Worm (Caenorhabditis elegans): ENCODE measurements around the gene lelo-2.

The lelo-2 gene

DNA sequence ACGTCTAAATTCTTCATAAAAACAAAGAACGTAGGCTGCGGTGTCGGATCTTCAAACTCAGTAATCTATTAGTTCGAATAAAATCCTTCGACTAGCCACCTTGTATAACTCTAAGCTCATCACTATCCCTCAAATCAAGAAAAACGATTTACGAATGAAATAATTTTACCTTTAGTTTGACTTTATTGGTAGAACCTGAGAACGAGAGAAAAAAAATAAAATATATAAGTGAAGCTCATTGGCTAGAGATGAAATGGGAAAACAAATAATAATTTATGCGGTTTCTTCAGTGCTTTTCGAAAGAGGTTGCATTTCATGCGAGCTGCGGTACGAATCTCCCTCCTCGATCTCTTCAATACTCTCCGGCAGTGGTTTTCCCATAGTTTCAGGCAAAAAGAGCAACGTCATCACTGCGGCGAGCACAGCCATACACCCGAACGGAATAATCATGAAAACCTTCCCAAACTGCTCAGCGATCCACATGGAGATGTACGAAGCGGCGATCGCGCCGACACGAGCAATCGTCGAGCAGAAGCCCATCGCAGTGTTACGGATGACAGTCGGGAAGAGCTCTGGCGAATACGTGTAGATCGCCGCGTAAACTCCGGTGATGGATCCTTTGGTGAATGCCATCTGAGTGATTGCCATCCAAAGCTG is 7.2 kb downstream of the lelo-2 start (continued):
- TF ChIP-seq mxl-3 (GFP tag; optimal IDR thresholded peaks at IDR 0.05) (no peak), saeg-2 (GFP tag; IDR thresholded peaks at IDR 0.05) (peak; percentile 72), php-3 (GFP tag; IDR thresholded peaks at IDR 0.05) (no peak; the same call in 1 of the 2 replicates), zfp-3 (GFP tag; conservative IDR thresholded peaks at IDR 0.05) (peak; percentile 93), D1046.2 (GFP tag; IDR thresholded peaks at IDR 0.05) (no peak), ztf-11 (tag; optimal IDR thresholded peaks at IDR 0.05) (no peak), nhr-6 (tag; optimal IDR thresholded peaks at IDR 0.05) (peak; percentile 77), set-16 (GFP tag; IDR thresholded peaks at IDR 0.05) (peak; percentile 74), zip-11 (GFP tag; IDR thresholded peaks at IDR 0.05) (no peak), daf-8 (GFP tag; IDR thresholded peaks at IDR 0.05) (no peak), fos-1 (tag; optimal IDR thresholded peaks at IDR 0.05) (no peak), daf-16 (GFP tag; optimal IDR thresholded peaks at IDR 0.05) (peak; percentile 24 to 37), daf-16 (tag; optimal IDR thresholded peaks at IDR 0.05) (peak; percentile 57), egl-27 (tag; optimal IDR thresholded peaks at IDR 0.05) (no peak), tra-1 (GFP tag; IDR thresholded peaks at IDR 0.05) (peak; percentile 73; the same call in 1 of the 2 replicates), hif-1 (tag; optimal IDR thresholded peaks at IDR 0.05) (peak in 1 of 2 experiments; percentile 70), dve-1 (tag; optimal IDR thresholded peaks at IDR 0.05; ENCODE audit: insufficient read depth) (peak; percentile 76), lin-13 (GFP tag; optimal IDR thresholded peaks at IDR 0.05) (peak; percentile 93), ceh-20 (GFP tag; IDR thresholded peaks at IDR 0.05) (peak; percentile 9; the same call in 1 of the 2 replicates), duxl-1 (tag; optimal IDR thresholded peaks at IDR 0.05; ENCODE audit: poor library complexity) (peak; percentile 46), nhr-28 (tag; optimal IDR thresholded peaks at IDR 0.05) (peak; percentile 34), F37D6.2 (tag; optimal IDR thresholded peaks at IDR 0.05) (peak; percentile 17), egl-43 (GFP tag; IDR thresholded peaks at IDR 0.05) (no peak; the same call in none of the 2 replicates), mdl-1 (tag; optimal IDR thresholded peaks at IDR 0.05) (peak in 1 of 2 experiments; percentile 29), Y5F2A.4 (GFP tag; optimal IDR thresholded peaks at IDR 0.05) (peak; percentile 74), nhr-76 (tag; optimal IDR thresholded peaks at IDR 0.05) (no peak), lsy-2 (tag; optimal IDR thresholded peaks at IDR 0.05) (peak; percentile 81 to 87), ztf-7 (tag; optimal IDR thresholded peaks at IDR 0.05) (no peak), lim-7 (GFP tag; IDR thresholded peaks at IDR 0.05) (0 out of 2 replicates have a peak, but pooled peaks have one; percentile 22), daf-19 (GFP tag; conservative IDR thresholded peaks at IDR 0.05) (peak; percentile 97; the same call in 1 of the 2 replicates), madf-5 (GFP tag; IDR thresholded peaks at IDR 0.05) (peak; percentile 42 to 50; a peak in 1 of 4 replicates), ZK546.5 (tag; optimal IDR thresholded peaks at IDR 0.05) (peak in 1 of 2 experiments; percentile 83), lin-15B (tag; optimal IDR thresholded peaks at IDR 0.05) (peak; percentile 23), mdt-29 (GFP tag; IDR thresholded peaks at IDR 0.05) (peak; percentile 79; the same call in 1 of the 2 replicates), ceh-82 (tag; optimal IDR thresholded peaks at IDR 0.05) (no peak), nhr-111 (GFP tag; optimal IDR thresholded peaks at IDR 0.05) (peak; percentile 95), lin-38 (GFP tag; IDR thresholded peaks at IDR 0.05) (peak; percentile 88), nhr-25 (tag; optimal IDR thresholded peaks at IDR 0.05; ENCODE audit: borderline replicate concordance, insufficient read depth) (peak; percentile 51), madf-9 (GFP tag; conservative IDR thresholded peaks at IDR 0.05) (peak; percentile 16), nhr-10 (tag; optimal IDR thresholded peaks at IDR 0.05) (peak; percentile 95), jun-1 (tag; optimal IDR thresholded peaks at IDR 0.05) (peak; percentile 12), fkh-10 (GFP tag; optimal IDR thresholded peaks at IDR 0.05) (no peak), hlh-30 (tag; optimal IDR thresholded peaks at IDR 0.05; ENCODE audit: insufficient read depth) (peak; percentile 25), hmg-1.1 (GFP tag; IDR thresholded peaks at IDR 0.05) (peak; percentile 56), Y48G9A.11 (GFP tag; IDR thresholded peaks at IDR 0.05) (peak; percentile 79), hlh-11 (tag; optimal IDR thresholded peaks at IDR 0.05) (peak; percentile 57), nhr-11 (tag; optimal IDR thresholded peaks at IDR 0.05) (no peak), ZK337.2 (GFP tag; IDR thresholded peaks at IDR 0.05) (no peak), dmd-8 (GFP tag; IDR thresholded peaks at IDR 0.05) (no peak), ama-1 (optimal IDR thresholded peaks at IDR 0.05) (peak; percentile 92)

All from whole organism, L4 larva.